Fruit fly (Drosophila melanogaster) whole organism, embryonic: Measurements from ENCODE around the gene Shawn.
A peak's percentile ranks its signal among the peaks of the same experiment; 100 is the strongest.

Experiments
- Atf-2 ChIP-seq: fragments of 200-800 bp; sonication (Bioruptor generic); optimal IDR thresholded peaks from 2 replicates; lab custom pipeline; 2016; ENCODE audit warnings: missing biosample characterization, missing genetic modification characterization
- C15 ChIP-seq: fragments of 200-800 bp; sonication (Bioruptor generic); IDR thresholded peaks from 3 replicates; pipeline ENCODE4 v1.3.6; 2022; ENCODE audit warnings: missing biosample characterization, missing genetic modification characterization
- CG10431 ChIP-seq: fragments of 200-800 bp; sonication (Bioruptor generic); optimal IDR thresholded peaks from 3 replicates; lab custom pipeline; 2018; ENCODE audit warnings: missing biosample characterization, mild to moderate bottlenecking, missing genetic modification characterization
- CG12236 ChIP-seq: fragments of 200-800 bp; sonication (Bioruptor generic); optimal IDR thresholded peaks from 2 replicates; lab custom pipeline; 2016; ENCODE audit warnings: missing biosample characterization, missing genetic modification characterization
- CG13424 ChIP-seq: fragments of 200-800 bp; sonication (Bioruptor generic); optimal IDR thresholded peaks from 2 replicates; lab custom pipeline; 2019; ENCODE audit warnings: missing biosample characterization, mild to moderate bottlenecking, missing genetic modification characterization, moderate library complexity
- CG13894 ChIP-seq: fragments of 200-800 bp; sonication (Bioruptor generic); optimal IDR thresholded peaks from 3 replicates; lab custom pipeline; 2018; ENCODE audit warnings: missing biosample characterization, mild to moderate bottlenecking, missing genetic modification characterization, moderate library complexity
- CG15514 ChIP-seq: fragments of 200-800 bp; sonication (Bioruptor generic); optimal IDR thresholded peaks from 3 replicates; lab custom pipeline; 2017; ENCODE audit warnings: missing biosample characterization, missing genetic modification characterization, mild to moderate bottlenecking, moderate library complexity, missing genetic modification reagents
- CG17328 ChIP-seq: fragments of 200-800 bp; sonication (Bioruptor generic); IDR thresholded peaks from 2 replicates; pipeline ENCODE4 v1.3.6; 2022; ENCODE audit warnings: missing biosample characterization, missing genetic modification characterization
- CG4820 ChIP-seq: fragments of 200-800 bp; sonication (Bioruptor generic); optimal IDR thresholded peaks from 3 replicates; lab custom pipeline; 2016; ENCODE audit warnings: missing biosample characterization, missing genetic modification characterization
- CG5953 ChIP-seq: fragments of 200-800 bp; sonication (Bioruptor generic); IDR thresholded peaks from 2 replicates; pipeline ENCODE4 v1.3.6; 2022; ENCODE audit warnings: missing biosample characterization, missing genetic modification characterization
- CG6175 ChIP-seq: fragments of 200-800 bp; sonication (Bioruptor generic); IDR thresholded peaks from 3 replicates; pipeline ENCODE4 v1.3.6; 2022; ENCODE audit warnings: missing biosample characterization, missing genetic modification characterization
- CG6254 ChIP-seq: fragments of 200-800 bp; sonication (Bioruptor generic); optimal IDR thresholded peaks from 3 replicates; lab custom pipeline; 2017; ENCODE audit warnings: mild to moderate bottlenecking, missing biosample characterization, missing genetic modification reagents, missing genetic modification characterization
- CG6683 ChIP-seq: fragments of 200-800 bp; sonication (Bioruptor generic); optimal IDR thresholded peaks from 2 replicates; lab custom pipeline; 2017; ENCODE audit warnings: missing biosample characterization, mild to moderate bottlenecking, missing genetic modification characterization, missing genetic modification reagents
- CG6689 ChIP-seq: fragments of 200-800 bp; sonication (Bioruptor generic); IDR thresholded peaks from 2 replicates; pipeline ENCODE4 v1.3.6; 2022; ENCODE audit warnings: missing biosample characterization, missing genetic modification characterization
- CG7357 ChIP-seq: fragments of 200-800 bp; sonication (Bioruptor generic); IDR thresholded peaks from 3 replicates; pipeline ENCODE4 v1.3.6; 2022; ENCODE audit warnings: missing biosample characterization, missing genetic modification characterization
- CG9215 ChIP-seq: fragments of 200-800 bp; sonication (Bioruptor generic); IDR thresholded peaks from 2 replicates; pipeline ENCODE4 v1.3.6; 2022; ENCODE audit warnings: missing biosample characterization, missing genetic modification characterization
- Camta ChIP-seq: fragments of 200-800 bp; sonication (Bioruptor generic); optimal IDR thresholded peaks from 2 replicates; lab custom pipeline; 2016; ENCODE audit warnings: missing biosample characterization, missing genetic modification characterization
- Dbx ChIP-seq: fragments of 200-800 bp; sonication (Bioruptor generic); IDR thresholded peaks from 3 replicates; pipeline ENCODE4 v1.3.6; 2022; ENCODE audit warnings: missing biosample characterization, missing genetic modification characterization
- Elba2 ChIP-seq: fragments of 200-800 bp; sonication (Bioruptor generic); optimal IDR thresholded peaks from 3 replicates; lab custom pipeline; 2016; ENCODE audit warnings: missing biosample characterization, missing genetic modification characterization
- HLH4C ChIP-seq: fragments of 200-800 bp; sonication (Bioruptor generic); IDR thresholded peaks from 3 replicates; pipeline ENCODE4 v1.3.6; 2022; ENCODE audit warnings: missing biosample characterization, missing genetic modification characterization; ENCODE audit not compliant: partially characterized antibody
- Meics ChIP-seq: fragments of 200-800 bp; sonication (Bioruptor generic); optimal IDR thresholded peaks from 2 replicates; lab custom pipeline; 2017; ENCODE audit warnings: missing biosample characterization, mild to moderate bottlenecking, missing genetic modification characterization
- Nf-YB ChIP-seq: fragments of 200-800 bp; sonication (Bioruptor generic); optimal IDR thresholded peaks from 3 replicates; lab custom pipeline; 2019; ENCODE audit warnings: missing biosample characterization, mild to moderate bottlenecking, missing genetic modification characterization, moderate library complexity
- Six4 ChIP-seq: fragments of 200-800 bp; sonication (Bioruptor generic); optimal IDR thresholded peaks from 2 replicates; lab custom pipeline; 2016; ENCODE audit warnings: missing biosample characterization, missing genetic modification characterization
- Sry-β ChIP-seq: fragments of 200-800 bp; sonication (Bioruptor generic); optimal IDR thresholded peaks from 2 replicates; lab custom pipeline; 2018; ENCODE audit warnings: missing biosample characterization, mild to moderate bottlenecking, missing genetic modification characterization, moderate library complexity
- Trl ChIP-seq, 3 experiments: fragments of >200 bp in 2 of 3; fragments of 200-800 bp in 1 of 3; sonication (Bioruptor generic) in 1 of 3; optimal IDR thresholded peaks; 2 replicates in 1 of 3; 3 replicates in 2 of 3; lab custom pipeline; 2016 to 2017; ENCODE audit warnings: missing biosample characterization in 1 of 3, missing genetic modification characterization in 1 of 3
- ac ChIP-seq: fragments of 200-800 bp; sonication (Bioruptor generic); optimal IDR thresholded peaks from 3 replicates; lab custom pipeline; 2017; ENCODE audit warnings: missing biosample characterization, mild to moderate bottlenecking, missing genetic modification characterization
- br ChIP-seq: fragments of >200 bp; optimal IDR thresholded peaks from 2 replicates; lab custom pipeline; 2017
- cg ChIP-seq: fragments of 200-800 bp; sonication (Bioruptor generic); optimal IDR thresholded peaks from 3 replicates; lab custom pipeline; 2019; ENCODE audit warnings: missing biosample characterization, mild to moderate bottlenecking, missing genetic modification characterization, moderate library complexity
- chn ChIP-seq: fragments of 200-800 bp; sonication (Bioruptor generic); optimal IDR thresholded peaks from 2 replicates; lab custom pipeline; 2016; ENCODE audit warnings: missing biosample characterization, missing genetic modification characterization
- lov ChIP-seq, 2 experiments: fragments of 200-800 bp in 1 of 2; fragments of >200 bp in 1 of 2; sonication (Bioruptor generic) in 1 of 2; IDR thresholded peaks in 1 of 2; optimal IDR thresholded peaks in 1 of 2; 2 replicates in 1 of 2; 3 replicates in 1 of 2; pipeline versions ENCODE4 v1.3.6 to Lab custom; 2017 to 2022; ENCODE audit warnings: missing biosample characterization in 1 of 2, missing genetic modification characterization in 1 of 2
- nerfin-1 ChIP-seq: fragments of 200-800 bp; sonication (Bioruptor generic); optimal IDR thresholded peaks from 3 replicates; lab custom pipeline; 2019; ENCODE audit warnings: missing biosample characterization, mild to moderate bottlenecking, missing genetic modification characterization, moderate library complexity
- p53 ChIP-seq: fragments of 200-800 bp; sonication (Bioruptor generic); optimal IDR thresholded peaks from 2 replicates; lab custom pipeline; 2016; ENCODE audit warnings: missing biosample characterization, missing genetic modification characterization
- peb ChIP-seq: fragments of 200-800 bp; sonication (Bioruptor generic); IDR thresholded peaks from 2 replicates; pipeline ENCODE4 v1.3.6; 2022; ENCODE audit warnings: missing biosample characterization, missing genetic modification characterization
- pita ChIP-seq: fragments of 200-800 bp; sonication (Bioruptor generic); optimal IDR thresholded peaks from 2 replicates; lab custom pipeline; 2017; ENCODE audit warnings: missing biosample characterization, mild to moderate bottlenecking, missing genetic modification characterization
- pros ChIP-seq: fragments of 200-800 bp; sonication (Bioruptor generic); optimal IDR thresholded peaks from 3 replicates; lab custom pipeline; 2019; ENCODE audit warnings: missing biosample characterization, mild to moderate bottlenecking, missing genetic modification characterization, moderate library complexity
- ro ChIP-seq: fragments of 200-800 bp; sonication (Bioruptor generic); IDR thresholded peaks from 2 replicates; pipeline ENCODE4 v1.3.6; 2022; ENCODE audit warnings: missing biosample characterization, missing genetic modification characterization
- sd ChIP-seq: fragments of 200-800 bp; sonication (Bioruptor generic); optimal IDR thresholded peaks from 3 replicates; lab custom pipeline; 2018; ENCODE audit warnings: missing biosample characterization, mild to moderate bottlenecking, missing genetic modification characterization, moderate library complexity
- sim ChIP-seq: fragments of 200-800 bp; sonication (Bioruptor generic); IDR thresholded peaks from 2 replicates; pipeline ENCODE4 v1.3.6; 2022; ENCODE audit warnings: missing biosample characterization, missing genetic modification characterization
- sima ChIP-seq: fragments of 200-800 bp; sonication (Bioruptor generic); optimal IDR thresholded peaks from 2 replicates; lab custom pipeline; 2016; ENCODE audit warnings: missing biosample characterization, missing genetic modification characterization
- so ChIP-seq: fragments of 200-800 bp; sonication (Bioruptor generic); IDR thresholded peaks from 3 replicates; pipeline ENCODE4 v1.3.6; 2022; ENCODE audit warnings: missing biosample characterization, missing genetic modification characterization
- tap ChIP-seq: fragments of 200-800 bp; optimal IDR thresholded peaks from 3 replicates; lab custom pipeline; 2019; ENCODE audit warnings: missing biosample characterization, mild to moderate bottlenecking, missing genetic modification characterization, moderate library complexity
- tgo ChIP-seq: fragments of 200-800 bp; sonication (Bioruptor generic); IDR thresholded peaks from 3 replicates; pipeline ENCODE4 v1.3.6; 2022; ENCODE audit warnings: missing biosample characterization, missing genetic modification characterization
- tll ChIP-seq, 2 experiments: fragments of 200-800 bp in 1 of 2; fragments of >200 bp in 1 of 2; sonication (Bioruptor generic) in 1 of 2; optimal IDR thresholded peaks; 2 replicates each; lab custom pipeline; 2017 to 2019; ENCODE audit warnings: missing biosample characterization in 2 of 2, missing genetic modification characterization in 2 of 2, mild to moderate bottlenecking in 1 of 2, moderate library complexity in 1 of 2
- ttk ChIP-seq: fragments of 200-800 bp; sonication (Bioruptor generic); IDR thresholded peaks from 2 replicates; pipeline ENCODE4 v2.1.2; 2022; ENCODE audit warnings: missing biosample characterization, missing genetic modification characterization
- vnd ChIP-seq: fragments of 200-800 bp; sonication (Bioruptor generic); IDR thresholded peaks from 3 replicates; pipeline ENCODE4 v1.3.6; 2022; ENCODE audit warnings: missing biosample characterization, missing genetic modification characterization; ENCODE audit not compliant: partially characterized antibody

Shawn gene

dm6 chrX:19565714-19566316, 45.5 kb upstream of the Shawn start, which contains the start of the genes Grip84 and car (continued):
- peak; percentile 41; the same call in 1 of the 2 replicates for TF ChIP-seq ttk (GFP tag; lab: Robert Waterston, UW)

- TF ChIP-seq CG17328 (GFP tag; lab: Robert Waterston, UW) (no peak), CG6254 (peak; percentile 73)
Observed at dm6 chrX:19573687-19574086, 37.6 kb upstream of the Shawn start.

dm6 chrX:19577940-19578632, 33.2 kb upstream of the Shawn start:
- no peak for TF ChIP-seq CG9215 (GFP tag; lab: Robert Waterston, UW)
- TF ChIP-seq CG13894, result no peak
- TF ChIP-seq chn (GFP tag; lab: Kevin White, UChicago), result no peak
- TF ChIP-seq Trl (optimal IDR thresholded peaks at IDR 0.05; lab: Kevin White, UChicago), result no peak
- TF ChIP-seq Trl (GFP tag; optimal IDR thresholded peaks at IDR 0.05; lab: Kevin White, UChicago), result no peak
- no peak for TF ChIP-seq peb (GFP tag; lab: Robert Waterston, UW)
- peak; percentile 76 for TF ChIP-seq cg (GFP tag; lab: Kevin White, UChicago)
- TF ChIP-seq tll (GFP tag; optimal IDR thresholded peaks at IDR 0.05; lab: Kevin White, UChicago), result no peak
- no peak for TF ChIP-seq ac (GFP tag; lab: Kevin White, UChicago)
- no peak for TF ChIP-seq CG6689 (GFP tag; lab: Robert Waterston, UW)
- TF ChIP-seq sima (GFP tag; lab: Kevin White, UChicago), result no peak
- no peak for TF ChIP-seq Six4 (GFP tag; lab: Kevin White, UChicago)
- no peak for TF ChIP-seq Camta (GFP tag; lab: Kevin White, UChicago)
- TF ChIP-seq pita (GFP tag; lab: Kevin White, UChicago), result no peak
- TF ChIP-seq CG15514 (GFP tag; lab: Kevin White, UChicago), result no peak
- TF ChIP-seq CG12236 (GFP tag; lab: Kevin White, UChicago), result no peak
- no peak for TF ChIP-seq Nf-YB (GFP tag; lab: Kevin White, UChicago)
- TF ChIP-seq CG6175, result no peak
- no peak for TF ChIP-seq CG5953 (GFP tag; lab: Robert Waterston, UW)
- TF ChIP-seq CG13424, result no peak
- no peak for TF ChIP-seq CG4820 (GFP tag; lab: Kevin White, UChicago)
- no peak for TF ChIP-seq Sry-β (GFP tag; lab: Kevin White, UChicago)
- no peak for TF ChIP-seq vnd (GFP tag; lab: Robert Waterston, UW)
- peak; percentile 30 for TF ChIP-seq nerfin-1 (tag; lab: Kevin White, UChicago)
- TF ChIP-seq C15 (GFP tag; lab: Robert Waterston, UW), result no peak
- TF ChIP-seq Atf-2 (GFP tag; lab: Kevin White, UChicago), result no peak
- TF ChIP-seq tgo (GFP tag; lab: Robert Waterston, UW), result no peak
- TF ChIP-seq tap (tag; lab: Kevin White, UChicago), result no peak
- TF ChIP-seq Elba2 (GFP tag; lab: Kevin White, UChicago), result no peak
- TF ChIP-seq sim (GFP tag; lab: Robert Waterston, UW), result no peak
- TF ChIP-seq CG10431 (GFP tag; lab: Kevin White, UChicago), result no peak
- peak; percentile 90 for TF ChIP-seq p53
- no peak for TF ChIP-seq HLH4C (GFP tag; lab: Robert Waterston, UW)
- TF ChIP-seq CG6683 (GFP tag; lab: Kevin White, UChicago), result no peak
- TF ChIP-seq lov (optimal IDR thresholded peaks at IDR 0.05; lab: Kevin White, UChicago), result no peak
- TF ChIP-seq lov (GFP tag; IDR thresholded peaks at IDR 0.05; lab: Robert Waterston, UW), result no peak
- TF ChIP-seq Meics (GFP tag; lab: Kevin White, UChicago), result no peak
- TF ChIP-seq br (lab: Kevin White, UChicago), result no peak
- no peak for TF ChIP-seq pros
- TF ChIP-seq ro (GFP tag; lab: Robert Waterston, UW), result no peak
- TF ChIP-seq CG7357 (GFP tag; lab: Robert Waterston, UW), result no peak
- TF ChIP-seq so, result 0 out of 3 replicates have a peak, but pooled peaks have one; percentile 9
- no peak for TF ChIP-seq sd
- no peak for TF ChIP-seq Dbx (GFP tag; lab: Robert Waterston, UW)
